Fruit fly (Drosophila melanogaster) S2 (cell line): ENCODE measurements around the gene smal.

Experiments used
- CG8478 ChIP-seq: fragments of >200 bp; optimal IDR thresholded peaks from 2 replicates; lab custom pipeline; 2018
- CTCF ChIP-seq, 2 experiments: fragments of >200 bp; optimal IDR thresholded peaks; 2 replicates each; lab custom pipeline; 2018

DNA sequence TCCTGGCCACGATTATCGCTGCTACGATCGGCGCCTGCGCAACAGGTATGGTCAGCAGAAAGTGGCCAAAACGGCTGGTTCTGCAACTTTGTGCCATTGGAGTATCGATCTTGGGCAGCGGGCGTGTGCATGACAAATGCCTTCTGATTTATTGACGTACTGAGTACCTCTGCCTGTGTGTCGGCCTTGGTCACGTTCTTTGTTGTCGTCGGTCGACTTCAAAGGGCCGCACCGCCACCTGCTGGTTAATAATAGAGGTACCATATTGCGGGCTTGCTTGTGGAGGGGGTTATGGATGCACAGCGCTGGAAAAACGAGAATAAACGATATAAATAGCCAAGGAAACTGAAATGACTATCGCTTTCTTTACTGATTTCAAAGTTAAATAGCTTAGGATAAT lies 80.7 kb downstream of the smal start:
- TF ChIP-seq CTCF (optimal IDR thresholded peaks at IDR 0.05; lab: Kevin White, UChicago) (peak; percentile 16 to 20), CG8478 (lab: Kevin White, UChicago) (no peak)
